Fruit fly (Drosophila melanogaster): ENCODE measurements around the gene dpr4.

Gene dpr4

dm6 chr3R:11542899-11543619 is at the start of gene dpr4:
Gene dpr4, minus strand, starts transcription at chr3R:11542949.
- TF ChIP-seq h (GFP tag; optimal IDR thresholded peaks at IDR 0.05): no peak
- no peak for TF ChIP-seq CG32264 (GFP tag; optimal IDR thresholded peaks at IDR 0.05)
- TF ChIP-seq Rel (GFP tag; optimal IDR thresholded peaks at IDR 0.05): no peak
- TF ChIP-seq Rel (tag; optimal IDR thresholded peaks at IDR 0.05): no peak
- no peak for TF ChIP-seq HLH106 (tag; optimal IDR thresholded peaks at IDR 0.05)
- no peak for TF ChIP-seq lola (GFP tag; optimal IDR thresholded peaks at IDR 0.05)
- TF ChIP-seq dl (GFP tag; optimal IDR thresholded peaks at IDR 0.05; ENCODE audit: insufficient read depth in 1 of 2, partially characterized antibody in 2 of 2): no peak
- TF ChIP-seq Abd-B (GFP tag; optimal IDR thresholded peaks at IDR 0.05): no peak
- no peak for TF ChIP-seq psq (GFP tag; optimal IDR thresholded peaks at IDR 0.05)
- TF ChIP-seq br (GFP tag; optimal IDR thresholded peaks at IDR 0.05): no peak
- no peak for TF ChIP-seq sage (GFP tag; optimal IDR thresholded peaks at IDR 0.05)
- TF ChIP-seq woc (GFP tag; optimal IDR thresholded peaks at IDR 0.05): no peak

dm6 chr3R:11589764-11590358 is 47.1 kb upstream of the dpr4 start, which contains the start of gene CG6791:
Gene CG6791, minus strand, starts transcription at chr3R:11590146.
- TF ChIP-seq Hr83 (GFP tag; optimal IDR thresholded peaks at IDR 0.05; ENCODE audit: poor library complexity, severe bottlenecking) (no peak), CG9705 (GFP tag; optimal IDR thresholded peaks at IDR 0.05) (no peak), rgr (GFP tag; optimal IDR thresholded peaks at IDR 0.05) (no peak), Sp1 (GFP tag; optimal IDR thresholded peaks at IDR 0.05) (no peak), Mio (GFP tag; optimal IDR thresholded peaks at IDR 0.05) (no peak), Rel (GFP tag; optimal IDR thresholded peaks at IDR 0.05) (no peak), Rel (tag; optimal IDR thresholded peaks at IDR 0.05) (no peak), foxo (GFP tag; optimal IDR thresholded peaks at IDR 0.05) (no peak)

- TF ChIP-seq ey (GFP tag; optimal IDR thresholded peaks at IDR 0.05) (peak; percentile 59), Sp1 (GFP tag; optimal IDR thresholded peaks at IDR 0.05) (no peak)
Observed at dm6 chr3R:11582253-11582589, 39.5 kb upstream of the dpr4 start.

dm6 chr3R:11581340-11582252 is 38.8 kb upstream of the dpr4 start, which contains the start of gene wkd:
Gene wkd, plus strand, starts transcription at chr3R:11581576.
- no peak for TF ChIP-seq CG9705 (GFP tag; optimal IDR thresholded peaks at IDR 0.05)
- TF ChIP-seq psq (GFP tag; optimal IDR thresholded peaks at IDR 0.05): peak; percentile 37
- peak; percentile 3 for TF ChIP-seq Hr83 (GFP tag; optimal IDR thresholded peaks at IDR 0.05; ENCODE audit: poor library complexity, severe bottlenecking)
- no peak for TF ChIP-seq CG32264 (GFP tag; optimal IDR thresholded peaks at IDR 0.05)
- peak; percentile 10 for TF ChIP-seq OdsH (GFP tag; optimal IDR thresholded peaks at IDR 0.05)
- no peak for TF ChIP-seq Abd-B (GFP tag; optimal IDR thresholded peaks at IDR 0.05)

dm6 chr3R:11578645-11579044 is 35.9 kb upstream of the dpr4 start, which contains the start of the genes CG6790 and CG5342:
Gene CG6790, minus strand, starts transcription at chr3R:11578745.
Gene CG5342, plus strand, starts transcription at chr3R:11578826.
- TF ChIP-seq Dfd (GFP tag; optimal IDR thresholded peaks at IDR 0.05) (no peak), Abd-B (GFP tag; optimal IDR thresholded peaks at IDR 0.05) (no peak), N (GFP tag; optimal IDR thresholded peaks at IDR 0.05) (no peak), psq (GFP tag; optimal IDR thresholded peaks at IDR 0.05) (no peak), CrebA (GFP tag; optimal IDR thresholded peaks at IDR 0.05; ENCODE audit: borderline replicate concordance) (no peak), Mio (GFP tag; optimal IDR thresholded peaks at IDR 0.05) (no peak), Vsx2 (GFP tag; optimal IDR thresholded peaks at IDR 0.05; ENCODE audit: partially characterized antibody) (no peak), GATAd (GFP tag; optimal IDR thresholded peaks at IDR 0.05) (no peak)

- TF ChIP-seq usp (GFP tag; optimal IDR thresholded peaks at IDR 0.05): no peak
- TF ChIP-seq Rel (GFP tag; optimal IDR thresholded peaks at IDR 0.05): no peak
- TF ChIP-seq Rel (tag; optimal IDR thresholded peaks at IDR 0.05): no peak
- no peak for TF ChIP-seq OdsH (GFP tag; optimal IDR thresholded peaks at IDR 0.05)
- TF ChIP-seq sv (GFP tag; optimal IDR thresholded peaks at IDR 0.05): no peak
- TF ChIP-seq N (GFP tag; optimal IDR thresholded peaks at IDR 0.05): no peak
- no peak for TF ChIP-seq Sp1 (GFP tag; optimal IDR thresholded peaks at IDR 0.05)
- no peak for TF ChIP-seq CG9705 (GFP tag; optimal IDR thresholded peaks at IDR 0.05)
- TF ChIP-seq dsf (GFP tag; optimal IDR thresholded peaks at IDR 0.05; ENCODE audit: borderline replicate concordance): no peak
- no peak for TF ChIP-seq jim (GFP tag; optimal IDR thresholded peaks at IDR 0.05)
- TF ChIP-seq dl (GFP tag; optimal IDR thresholded peaks at IDR 0.05; ENCODE audit: insufficient read depth in 1 of 2, partially characterized antibody in 2 of 2): no peak
Observed at dm6 chr3R:11571408-11571807, 28.7 kb upstream of the dpr4 start.

Data from whole organism, wandering third instar larva.